Fruit fly (Drosophila melanogaster) whole organism, prepupa: ENCODE measurements around the gene Nlp.

Source experiments
- Blimp-1 ChIP-seq: fragments of 200-800 bp; sonication (Bioruptor generic); optimal IDR thresholded peaks from 3 replicates; lab custom pipeline; 2017; ENCODE audit warnings: missing biosample characterization, missing genetic modification characterization, mild to moderate bottlenecking, moderate library complexity, missing genetic modification reagents
- CG10631 ChIP-seq: fragments of 200-800 bp; sonication (Bioruptor generic); optimal IDR thresholded peaks from 2 replicates; lab custom pipeline; 2016; ENCODE audit warnings: missing biosample characterization, missing genetic modification characterization
- CG11294 ChIP-seq: fragments of 200-800 bp; sonication (Bioruptor generic); IDR thresholded peaks from 2 replicates; pipeline ENCODE4 v1.3.6; 2022; ENCODE audit warnings: missing biosample characterization, missing genetic modification characterization
- CG11762 ChIP-seq: fragments of 200-800 bp; sonication (Bioruptor generic); optimal IDR thresholded peaks from 3 replicates; lab custom pipeline; 2016; ENCODE audit warnings: missing biosample characterization, missing genetic modification characterization; ENCODE audit not compliant: insufficient read depth
- CG11902 ChIP-seq: fragments of 200-800 bp; sonication (Bioruptor generic); optimal IDR thresholded peaks from 3 replicates; lab custom pipeline; 2016; ENCODE audit warnings: missing biosample characterization, missing genetic modification characterization
- CG15336 ChIP-seq: fragments of 200-800 bp; sonication (Bioruptor generic); IDR thresholded peaks from 2 replicates; pipeline ENCODE4 v1.3.6; 2022; ENCODE audit warnings: missing biosample characterization, missing genetic modification characterization
- CG1621 ChIP-seq: fragments of 200-800 bp; sonication (Bioruptor generic); optimal IDR thresholded peaks from 3 replicates; lab custom pipeline; 2018; ENCODE audit warnings: missing biosample characterization, mild to moderate bottlenecking, missing genetic modification characterization
- CG16779 ChIP-seq: fragments of 200-800 bp; sonication (Bioruptor generic); optimal IDR thresholded peaks from 3 replicates; lab custom pipeline; 2017; ENCODE audit warnings: missing biosample characterization, mild to moderate bottlenecking, missing genetic modification characterization
- CG3032 ChIP-seq: fragments of 200-800 bp; optimal IDR thresholded peaks from 2 replicates; lab custom pipeline; 2019; ENCODE audit warnings: missing biosample characterization, mild to moderate bottlenecking, missing genetic modification characterization, moderate library complexity
- CG32006 ChIP-seq: fragments of 200-800 bp; sonication (Bioruptor generic); optimal IDR thresholded peaks from 3 replicates; lab custom pipeline; 2017; ENCODE audit warnings: missing biosample characterization, mild to moderate bottlenecking, missing genetic modification characterization
- CG34406 ChIP-seq: fragments of 200-800 bp; sonication (Bioruptor generic); optimal IDR thresholded peaks from 3 replicates; lab custom pipeline; 2016; ENCODE audit warnings: missing biosample characterization, missing genetic modification characterization
- CG3919 ChIP-seq: fragments of 200-800 bp; sonication (Bioruptor generic); optimal IDR thresholded peaks from 3 replicates; lab custom pipeline; 2016; ENCODE audit warnings: missing biosample characterization, missing genetic modification characterization
- CG4318 ChIP-seq: fragments of 200-800 bp; sonication (Bioruptor generic); optimal IDR thresholded peaks from 3 replicates; lab custom pipeline; 2017; ENCODE audit warnings: missing biosample characterization, mild to moderate bottlenecking, missing genetic modification characterization
- CG6163 ChIP-seq: fragments of 200-800 bp; sonication (Bioruptor generic); IDR thresholded peaks from 3 replicates; pipeline ENCODE4 v1.3.6; 2022; ENCODE audit warnings: missing biosample characterization, missing genetic modification characterization
- CG6792 ChIP-seq: fragments of 200-800 bp; sonication (Bioruptor generic); optimal IDR thresholded peaks from 3 replicates; lab custom pipeline; 2016; ENCODE audit warnings: missing biosample characterization, missing genetic modification characterization
- CG6808 ChIP-seq: fragments of 200-800 bp; sonication (Bioruptor generic); optimal IDR thresholded peaks from 3 replicates; lab custom pipeline; 2017; ENCODE audit warnings: missing biosample characterization, missing genetic modification characterization, mild to moderate bottlenecking, moderate library complexity, missing genetic modification reagents
- CG6854 ChIP-seq: fragments of 200-800 bp; sonication (Bioruptor generic); optimal IDR thresholded peaks from 2 replicates; lab custom pipeline; 2017; ENCODE audit warnings: missing biosample characterization, mild to moderate bottlenecking, missing genetic modification characterization
- CG8119 ChIP-seq: fragments of 200-800 bp; sonication (Bioruptor generic); IDR thresholded peaks from 3 replicates; pipeline ENCODE4 v1.3.6; 2022; ENCODE audit warnings: missing biosample characterization, missing genetic modification characterization
- CG9139 ChIP-seq: fragments of 200-800 bp; sonication (Bioruptor generic); optimal IDR thresholded peaks from 3 replicates; lab custom pipeline; 2017; ENCODE audit warnings: missing biosample characterization, mild to moderate bottlenecking, missing genetic modification characterization
- Eip75B ChIP-seq: fragments of 200-800 bp; sonication (Bioruptor generic); optimal IDR thresholded peaks from 3 replicates; lab custom pipeline; 2016; ENCODE audit warnings: missing biosample characterization, missing genetic modification characterization
- Eip78C ChIP-seq: fragments of 200-800 bp; sonication (Bioruptor generic); peaks from one replicate; lab custom pipeline; 2016; ENCODE audit warnings: missing biosample characterization, missing genetic modification characterization
- Eip93F ChIP-seq: fragments of 200-800 bp; sonication (Bioruptor generic); optimal IDR thresholded peaks from 2 replicates; lab custom pipeline; 2016; ENCODE audit warnings: missing biosample characterization, mild to moderate bottlenecking, missing genetic modification characterization
- Ets21C ChIP-seq: fragments of 200-800 bp; sonication (Bioruptor generic); optimal IDR thresholded peaks from 3 replicates; lab custom pipeline; 2016; ENCODE audit warnings: missing biosample characterization, missing genetic modification characterization
- Ets96B ChIP-seq: fragments of 200-800 bp; optimal IDR thresholded peaks from 2 replicates; lab custom pipeline; 2019; ENCODE audit warnings: missing biosample characterization, mild to moderate bottlenecking, missing genetic modification characterization, moderate library complexity
- Hr38 ChIP-seq: sonication (Bioruptor generic); optimal IDR thresholded peaks from 2 replicates; lab custom pipeline; 2016; ENCODE audit warnings: missing biosample characterization, missing genetic modification characterization
- Hr4 ChIP-seq: fragments of 200-800 bp; sonication (Bioruptor generic); optimal IDR thresholded peaks from 3 replicates; lab custom pipeline; 2016; ENCODE audit warnings: missing biosample characterization, missing genetic modification characterization
- Lpt ChIP-seq: fragments of 200-800 bp; sonication (Bioruptor generic); optimal IDR thresholded peaks from 3 replicates; lab custom pipeline; 2016; ENCODE audit warnings: missing biosample characterization, missing genetic modification characterization
- Sox102F ChIP-seq: fragments of 200-800 bp; sonication (Bioruptor generic); optimal IDR thresholded peaks from 2 replicates; lab custom pipeline; 2016; ENCODE audit warnings: missing biosample characterization, mild to moderate bottlenecking, missing genetic modification characterization
- achi ChIP-seq: fragments of 200-800 bp; sonication (Bioruptor generic); optimal IDR thresholded peaks from 3 replicates; lab custom pipeline; 2016; ENCODE audit warnings: missing biosample characterization, missing genetic modification characterization
- acj6 ChIP-seq: fragments of 200-800 bp; sonication (Bioruptor generic); optimal IDR thresholded peaks from 3 replicates; lab custom pipeline; 2016; ENCODE audit warnings: missing biosample characterization, missing genetic modification characterization
- dac ChIP-seq: fragments of 200-800 bp; sonication (Bioruptor generic); optimal IDR thresholded peaks from 2 replicates; lab custom pipeline; 2017; ENCODE audit warnings: missing biosample characterization, mild to moderate bottlenecking, missing genetic modification characterization
- dsx ChIP-seq: fragments of 200-800 bp; optimal IDR thresholded peaks from 3 replicates; lab custom pipeline; 2019; ENCODE audit warnings: missing biosample characterization, mild to moderate bottlenecking, missing genetic modification characterization, moderate library complexity; ENCODE audit not compliant: poor library complexity, severe bottlenecking
- eg ChIP-seq: fragments of 200-800 bp; sonication (Bioruptor generic); IDR thresholded peaks from 3 replicates; pipeline ENCODE4 v1.3.6; 2022; ENCODE audit warnings: missing biosample characterization, missing genetic modification characterization
- fkh ChIP-seq: fragments of 200-800 bp; sonication (Bioruptor generic); optimal IDR thresholded peaks from 3 replicates; lab custom pipeline; 2017; ENCODE audit warnings: missing biosample characterization, mild to moderate bottlenecking, missing genetic modification characterization, moderate library complexity
- lz ChIP-seq: fragments of 200-800 bp; sonication (Bioruptor generic); optimal IDR thresholded peaks from 3 replicates; lab custom pipeline; 2016; ENCODE audit warnings: missing biosample characterization, missing genetic modification characterization
- net ChIP-seq: fragments of 200-800 bp; sonication (Bioruptor generic); optimal IDR thresholded peaks from 3 replicates; lab custom pipeline; 2016; ENCODE audit warnings: missing biosample characterization, missing genetic modification characterization
- pdm3 ChIP-seq: fragments of 200-800 bp; sonication (Bioruptor generic); optimal IDR thresholded peaks from 3 replicates; lab custom pipeline; 2016; ENCODE audit warnings: missing biosample characterization, missing genetic modification characterization
- salr ChIP-seq, 2 experiments: fragments of 200-800 bp; sonication (Bioruptor generic); optimal IDR thresholded peaks; 3 replicates each; lab custom pipeline; 2016 to 2018; ENCODE audit warnings: missing biosample characterization in 2 of 2, missing genetic modification characterization in 2 of 2, mild to moderate bottlenecking in 1 of 2
- spab ChIP-seq: fragments of 200-800 bp; sonication (Bioruptor generic); optimal IDR thresholded peaks from 2 replicates; lab custom pipeline; 2017; ENCODE audit warnings: missing biosample characterization, mild to moderate bottlenecking, missing genetic modification characterization, missing genetic modification reagents
- vri ChIP-seq: fragments of 200-800 bp; sonication (Bioruptor generic); optimal IDR thresholded peaks from 3 replicates; lab custom pipeline; 2016; ENCODE audit warnings: missing biosample characterization, mild to moderate bottlenecking, missing genetic modification characterization

Nlp gene

DNA sequence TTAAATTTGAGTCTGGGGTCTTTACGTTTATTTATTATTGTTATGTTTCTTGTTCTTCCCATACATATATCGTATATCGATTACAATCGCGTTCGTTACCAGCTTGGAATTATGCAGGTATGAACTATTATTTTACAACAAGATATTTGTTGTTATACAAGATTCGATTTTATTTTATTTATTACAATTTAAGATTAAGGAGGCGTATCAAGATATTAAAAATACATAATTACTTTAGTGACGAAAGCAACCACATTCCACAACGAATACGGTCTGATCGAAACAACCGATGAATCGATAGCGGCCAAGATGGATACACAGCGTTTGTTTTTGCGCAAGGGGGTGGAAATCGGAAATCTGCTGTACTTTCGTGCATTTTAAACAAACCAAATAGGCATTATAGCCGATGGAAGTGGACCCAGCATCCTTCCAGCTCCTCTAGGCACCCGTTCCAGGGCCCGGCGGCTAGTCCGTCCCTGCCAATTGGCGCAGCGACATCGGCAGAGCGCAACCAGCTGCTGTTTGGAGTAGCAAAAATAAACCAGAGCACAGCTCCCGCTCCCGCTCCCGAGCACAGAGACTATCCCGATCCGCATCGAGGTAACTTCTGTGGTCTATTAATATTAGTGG lies 6.9 kb upstream of the Nlp start, which contains the start of the genes CG15525 and CG11504 (continued):
- TF ChIP-seq CG6808 (no peak), Lpt (GFP tag; lab: Kevin White, UChicago) (no peak), CG10631 (GFP tag; lab: Kevin White, UChicago) (no peak), CG16779 (tag; lab: Kevin White, UChicago) (no peak), pdm3 (GFP tag; lab: Kevin White, UChicago) (no peak), CG11294 (no peak; the same call in 1 of the 2 replicates), Blimp-1 (GFP tag; lab: Kevin White, UChicago) (no peak), Eip93F (GFP tag; lab: Kevin White, UChicago) (no peak), Hr38 (GFP tag; lab: Kevin White, UChicago) (no peak), Eip78C (peak; percentile 79), acj6 (GFP tag; lab: Kevin White, UChicago) (no peak), fkh (GFP tag; lab: Kevin White, UChicago) (peak; percentile 66), CG6854 (GFP tag; lab: Kevin White, UChicago) (no peak), lz (GFP tag; lab: Kevin White, UChicago) (peak; percentile 57)

DNA sequence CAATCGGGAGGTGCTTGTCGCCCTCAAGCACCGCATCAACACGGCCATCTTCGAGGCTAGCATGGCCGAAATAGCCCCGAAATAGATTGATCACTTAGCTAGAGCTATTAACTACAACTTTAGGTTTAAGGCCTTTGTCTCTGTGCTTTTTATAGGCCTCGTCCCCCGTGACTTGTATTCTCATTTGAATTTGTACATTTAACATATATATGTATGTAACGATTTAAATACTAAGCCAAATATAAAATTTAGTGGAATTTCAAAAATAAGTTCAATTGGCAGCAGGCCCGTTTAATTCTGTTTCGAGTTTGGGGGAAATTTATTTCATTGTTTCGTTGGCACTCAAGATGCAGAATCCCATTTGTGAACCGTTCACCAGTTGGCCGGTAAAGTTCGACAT lies 5.1 kb upstream of the Nlp start, which contains the start of gene CG34298:
CG34298 (plus strand) TSS at position 301 of the 400 bp plus-strand sequence.
- TF ChIP-seq CG11902 (GFP tag; lab: Kevin White, UChicago) = no peak
- no peak for TF ChIP-seq CG6792 (GFP tag; lab: Kevin White, UChicago)
- TF ChIP-seq fkh (GFP tag; lab: Kevin White, UChicago) = no peak
- TF ChIP-seq achi (GFP tag; lab: Kevin White, UChicago) = no peak
- TF ChIP-seq net (GFP tag; lab: Kevin White, UChicago) = no peak
- no peak for TF ChIP-seq dac (GFP tag; lab: Kevin White, UChicago)
- TF ChIP-seq CG11294 = no peak
- no peak for TF ChIP-seq eg (GFP tag; lab: Robert Waterston, UW)
- no peak for TF ChIP-seq CG11762
- TF ChIP-seq acj6 (GFP tag; lab: Kevin White, UChicago) = no peak
- TF ChIP-seq Ets21C (GFP tag; lab: Kevin White, UChicago) = no peak

DNA sequence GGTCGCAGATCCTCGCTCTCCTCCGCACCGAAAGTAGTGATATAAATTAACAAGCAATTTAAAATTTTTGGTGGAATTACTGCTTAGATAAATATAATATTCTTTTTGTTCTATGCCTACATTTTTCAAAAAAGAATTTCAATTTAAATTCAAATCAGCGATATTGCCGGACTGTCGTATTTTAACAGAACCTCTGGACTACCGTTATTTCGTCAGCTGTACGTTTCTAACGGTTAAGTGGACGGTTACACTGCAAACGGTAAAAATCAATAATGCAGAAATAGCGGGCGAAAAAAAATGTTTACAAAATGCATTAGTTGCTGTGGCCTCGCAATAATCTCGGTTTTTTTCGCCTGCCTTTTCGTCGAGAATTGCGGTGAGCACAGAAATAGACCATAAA lies 4.3 kb upstream of the Nlp start, which contains the start of gene Tace:
Tace (plus strand) TSS at position 245 of the 400 bp plus-strand sequence.
- TF ChIP-seq CG15336 (GFP tag; lab: Robert Waterston, UW) = no peak
- TF ChIP-seq salr (GFP tag; optimal IDR thresholded peaks at IDR 0.05; lab: Kevin White, UChicago) = no peak
- no peak for TF ChIP-seq Sox102F (GFP tag; lab: Kevin White, UChicago)
- TF ChIP-seq CG4318 (GFP tag; lab: Kevin White, UChicago) = no peak
- no peak for TF ChIP-seq Lpt (GFP tag; lab: Kevin White, UChicago)
- no peak for TF ChIP-seq vri (GFP tag; lab: Kevin White, UChicago)
- TF ChIP-seq CG8119 (GFP tag; lab: Robert Waterston, UW) = no peak

DNA sequence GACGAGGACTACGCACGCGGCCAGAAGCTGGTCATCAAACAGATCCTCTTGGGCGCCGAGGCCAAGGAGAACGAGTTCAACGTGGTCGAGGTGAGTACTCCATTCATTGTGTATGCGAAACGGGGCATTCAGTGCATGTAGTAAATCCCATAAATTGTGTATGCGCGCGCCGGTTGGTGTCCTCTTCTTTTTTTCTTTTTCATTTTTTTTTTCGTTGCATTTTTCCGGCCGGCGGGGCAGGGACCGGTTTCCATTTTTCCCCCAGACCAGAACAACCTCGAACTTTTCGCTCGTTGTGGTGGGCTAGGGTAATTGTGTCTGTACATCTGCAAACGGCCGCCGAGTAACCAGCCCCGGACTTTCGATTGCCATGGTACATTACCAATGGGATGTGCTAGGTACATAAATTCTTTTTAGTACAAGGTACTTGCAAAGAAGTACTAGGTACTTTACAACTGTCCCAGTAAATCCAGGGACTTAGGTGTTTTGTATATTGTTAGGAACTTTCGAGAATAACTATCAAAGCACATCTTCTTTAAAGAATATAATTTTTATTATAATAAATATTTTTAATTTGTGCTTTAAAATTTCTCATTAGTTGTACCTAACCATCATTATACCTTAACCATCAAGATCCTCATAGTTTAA lies 871 bp downstream of the Nlp start:
- TF ChIP-seq Hr38 (GFP tag; lab: Kevin White, UChicago) (no peak), Ets96B (peak; percentile 49), Eip78C (peak; percentile 62), CG1621 (peak; percentile 66), achi (GFP tag; lab: Kevin White, UChicago) (peak; percentile 12), CG10631 (GFP tag; lab: Kevin White, UChicago) (peak; percentile 51), CG9139 (GFP tag; lab: Kevin White, UChicago) (peak; percentile 75), CG3032 (peak; percentile 24), Eip75B (GFP tag; lab: Kevin White, UChicago) (peak; percentile 41), net (GFP tag; lab: Kevin White, UChicago) (no peak), Hr4 (GFP tag; lab: Kevin White, UChicago) (no peak), CG32006 (peak; percentile 47), CG6163 (GFP tag; lab: Robert Waterston, UW) (peak; percentile 84), spab (GFP tag; lab: Kevin White, UChicago) (peak; percentile 58), CG15336 (GFP tag; lab: Robert Waterston, UW) (peak; percentile 41; the same call in 1 of the 2 replicates), CG11294 (peak; percentile 12; the same call in 1 of the 2 replicates), CG8119 (GFP tag; lab: Robert Waterston, UW) (peak; percentile 67), salr (GFP tag; optimal IDR thresholded peaks at IDR 0.05; lab: Kevin White, UChicago) (peak in 1 of 2 experiments; percentile 1), lz (GFP tag; lab: Kevin White, UChicago) (no peak), CG11902 (GFP tag; lab: Kevin White, UChicago) (no peak), CG6808 (peak; percentile 77), CG3919 (GFP tag; lab: Kevin White, UChicago) (peak; percentile 10), dsx (peak; percentile 16), eg (GFP tag; lab: Robert Waterston, UW) (peak; percentile 87), CG11762 (no peak), CG34406 (GFP tag; lab: Kevin White, UChicago) (no peak), CG16779 (tag; lab: Kevin White, UChicago) (peak; percentile 78)
